Fruit fly (Drosophila melanogaster): ENCODE results near the gene path.

DNA sequence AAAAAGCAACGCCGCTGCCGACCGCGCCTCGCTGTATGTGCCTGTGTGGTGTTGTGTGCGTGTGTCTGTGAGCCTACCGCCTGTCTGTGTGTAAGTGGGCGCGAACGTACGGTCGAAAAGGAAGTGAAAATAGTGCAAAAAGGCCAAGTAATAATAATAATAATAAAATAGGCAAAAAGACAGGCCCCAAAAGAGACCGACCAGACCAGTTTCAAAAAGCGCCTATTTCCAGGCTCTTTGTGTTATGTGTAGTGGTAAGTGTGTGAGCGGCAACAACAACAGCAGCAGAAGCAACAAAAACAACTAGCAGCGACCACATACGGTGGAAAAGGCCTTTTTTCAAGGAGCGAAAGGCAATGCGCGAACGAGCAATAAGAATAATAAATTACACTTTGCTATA lies 42.3 kb downstream of the path start:
- TF ChIP-seq CG33017 (tag; optimal IDR thresholded peaks at IDR 0.05), result no peak
- no peak for TF ChIP-seq CG14711 (tag; optimal IDR thresholded peaks at IDR 0.05)
- no peak for TF ChIP-seq pad (GFP tag; optimal IDR thresholded peaks at IDR 0.05)
- no peak for TF ChIP-seq CG7045 (GFP tag; optimal IDR thresholded peaks at IDR 0.05)
- no peak for TF ChIP-seq tj (GFP tag; optimal IDR thresholded peaks at IDR 0.05)
- TF ChIP-seq kay (GFP tag; ENCODE audit: borderline replicate concordance), result no peak
- TF ChIP-seq toe (GFP tag; optimal IDR thresholded peaks at IDR 0.05), result no peak
- TF ChIP-seq ovo (GFP tag; optimal IDR thresholded peaks at IDR 0.05), result no peak
- TF ChIP-seq CG7101 (tag; optimal IDR thresholded peaks at IDR 0.05), result no peak
- no peak for TF ChIP-seq Crg-1 (GFP tag; optimal IDR thresholded peaks at IDR 0.05)
- TF ChIP-seq Hr96 (GFP tag; optimal IDR thresholded peaks at IDR 0.05), result no peak
